Fruit fly (Drosophila melanogaster) whole organism, embryonic: Measurements from ENCODE around the gene RabX4.

Experiments used
- CG10462 ChIP-seq: fragments of 200-800 bp; sonication (Bioruptor generic); optimal IDR thresholded peaks from 2 replicates; lab custom pipeline; 2016; ENCODE audit warnings: missing biosample characterization, missing genetic modification characterization
- CG11504 ChIP-seq: fragments of 200-800 bp; sonication (Bioruptor generic); optimal IDR thresholded peaks from 3 replicates; lab custom pipeline; 2019; ENCODE audit warnings: missing biosample characterization, mild to moderate bottlenecking, missing genetic modification characterization, moderate library complexity
- CG12104 ChIP-seq: fragments of 200-800 bp; sonication (Bioruptor generic); optimal IDR thresholded peaks from 3 replicates; lab custom pipeline; 2016; ENCODE audit warnings: missing biosample characterization, missing genetic modification characterization
- CG13123 ChIP-seq: fragments of 200-800 bp; sonication (Bioruptor generic); optimal IDR thresholded peaks from 2 replicates; lab custom pipeline; 2016; ENCODE audit warnings: missing biosample characterization, missing genetic modification characterization
- CG13624 ChIP-seq: fragments of 200-800 bp; sonication (Bioruptor generic); optimal IDR thresholded peaks from 2 replicates; lab custom pipeline; 2016; ENCODE audit warnings: missing biosample characterization, missing genetic modification characterization
- CG1529 ChIP-seq: fragments of 200-800 bp; sonication (Bioruptor generic); optimal IDR thresholded peaks from 3 replicates; lab custom pipeline; 2018; ENCODE audit warnings: missing biosample characterization, missing genetic modification characterization
- CG18262 ChIP-seq: fragments of 200-800 bp; optimal IDR thresholded peaks from 3 replicates; lab custom pipeline; 2019; ENCODE audit warnings: missing biosample characterization, mild to moderate bottlenecking, missing genetic modification characterization, moderate library complexity
- CG30020 ChIP-seq: fragments of 200-800 bp; optimal IDR thresholded peaks from 2 replicates; lab custom pipeline; 2019; ENCODE audit warnings: missing biosample characterization, mild to moderate bottlenecking, missing genetic modification characterization, moderate library complexity
- CG34224 ChIP-seq: fragments of 200-800 bp; sonication (Bioruptor generic); IDR thresholded peaks from 3 replicates; pipeline ENCODE4 v1.3.6; 2022; ENCODE audit warnings: missing biosample characterization, missing genetic modification characterization; ENCODE audit not compliant: partially characterized antibody
- CG4360 ChIP-seq: fragments of 200-800 bp; sonication (Bioruptor generic); IDR thresholded peaks from 2 replicates; pipeline ENCODE4 v1.3.6; 2022; ENCODE audit warnings: missing biosample characterization, missing genetic modification characterization
- CG5245 ChIP-seq: fragments of 200-800 bp; sonication (Bioruptor generic); optimal IDR thresholded peaks from 3 replicates; lab custom pipeline; 2016; ENCODE audit warnings: missing biosample characterization, missing genetic modification characterization
- CG6175 ChIP-seq: fragments of 200-800 bp; sonication (Bioruptor generic); IDR thresholded peaks from 3 replicates; pipeline ENCODE4 v1.3.6; 2022; ENCODE audit warnings: missing biosample characterization, missing genetic modification characterization
- CG6272 ChIP-seq: fragments of 200-800 bp; sonication (Bioruptor generic); IDR thresholded peaks from 2 replicates; pipeline ENCODE4 v1.3.6; 2022; ENCODE audit warnings: missing biosample characterization, missing genetic modification characterization
- CG7963 ChIP-seq: fragments of 200-800 bp; sonication (Bioruptor generic); IDR thresholded peaks from 3 replicates; pipeline ENCODE4 v1.3.6; 2022; ENCODE audit warnings: missing biosample characterization, missing genetic modification characterization; ENCODE audit not compliant: partially characterized antibody
- CG8944 ChIP-seq: fragments of 200-800 bp; sonication (Bioruptor generic); optimal IDR thresholded peaks from 3 replicates; lab custom pipeline; 2016; ENCODE audit warnings: missing biosample characterization, missing genetic modification characterization
- CG9797 ChIP-seq: fragments of 200-800 bp; sonication (Bioruptor generic); optimal IDR thresholded peaks from 3 replicates; lab custom pipeline; 2018; ENCODE audit warnings: missing biosample characterization, mild to moderate bottlenecking, missing genetic modification characterization
- CTCF ChIP-seq: fragments of 200-800 bp; sonication (Bioruptor generic); optimal IDR thresholded peaks from 2 replicates; lab custom pipeline; 2017; ENCODE audit warnings: missing biosample characterization, mild to moderate bottlenecking, missing genetic modification characterization, moderate library complexity
- Deaf1 ChIP-seq: fragments of 200-800 bp; optimal IDR thresholded peaks from 3 replicates; lab custom pipeline; 2019; ENCODE audit warnings: missing biosample characterization, mild to moderate bottlenecking, missing genetic modification characterization, moderate library complexity
- Drgx ChIP-seq: fragments of 200-800 bp; sonication (Bioruptor generic); IDR thresholded peaks from 2 replicates; pipeline ENCODE4 v1.3.6; 2022; ENCODE audit warnings: missing biosample characterization, missing genetic modification characterization
- E2f1 ChIP-seq: fragments of 200-800 bp; sonication (Bioruptor generic); IDR thresholded peaks from 2 replicates; pipeline ENCODE4 v1.3.6; 2022; ENCODE audit warnings: missing biosample characterization, missing genetic modification characterization
- Eip74EF ChIP-seq, 2 experiments: fragments of 200-800 bp in 1 of 2; fragments of >200 bp in 1 of 2; sonication (Bioruptor generic) in 1 of 2; optimal IDR thresholded peaks; 2 replicates each; lab custom pipeline; 2017 to 2019; ENCODE audit warnings: missing biosample characterization in 2 of 2, missing genetic modification characterization in 2 of 2, mild to moderate bottlenecking in 1 of 2, moderate library complexity in 1 of 2
- Fer2 ChIP-seq: fragments of 200-800 bp; sonication (Bioruptor generic); optimal IDR thresholded peaks from 2 replicates; lab custom pipeline; 2018; ENCODE audit warnings: missing biosample characterization, mild to moderate bottlenecking, missing genetic modification characterization, moderate library complexity
- MESR4 ChIP-seq: fragments of 200-800 bp; sonication (Bioruptor generic); optimal IDR thresholded peaks from 2 replicates; lab custom pipeline; 2018; ENCODE audit warnings: missing biosample characterization, mild to moderate bottlenecking, missing genetic modification characterization, moderate library complexity
- NK7.1 ChIP-seq: fragments of 200-800 bp; sonication (Bioruptor generic); optimal IDR thresholded peaks from 3 replicates; lab custom pipeline; 2016; ENCODE audit warnings: missing biosample characterization, missing genetic modification characterization
- Oli ChIP-seq: fragments of 200-800 bp; sonication (Bioruptor generic); optimal IDR thresholded peaks from 2 replicates; lab custom pipeline; 2018; ENCODE audit warnings: missing biosample characterization, mild to moderate bottlenecking, missing genetic modification characterization, moderate library complexity
- Poxn ChIP-seq: fragments of 200-800 bp; sonication (Bioruptor generic); IDR thresholded peaks from 2 replicates; pipeline ENCODE4 v1.3.6; 2022; ENCODE audit warnings: missing biosample characterization, missing genetic modification characterization
- Ravus ChIP-seq: fragments of 200-800 bp; sonication (Bioruptor generic); IDR thresholded peaks from 2 replicates; pipeline ENCODE4 v1.3.6; 2022; ENCODE audit warnings: missing biosample characterization, missing genetic modification characterization
- Rx ChIP-seq: fragments of 200-800 bp; sonication (Bioruptor generic); IDR thresholded peaks from 2 replicates; pipeline ENCODE4 v1.3.6; 2022; ENCODE audit warnings: missing biosample characterization, missing genetic modification characterization
- Sry-δ ChIP-seq: fragments of 200-800 bp; sonication (Bioruptor generic); optimal IDR thresholded peaks from 2 replicates; lab custom pipeline; 2016; ENCODE audit warnings: missing biosample characterization, missing genetic modification characterization
- Xbp1 ChIP-seq: fragments of 200-800 bp; sonication (Bioruptor generic); optimal IDR thresholded peaks from 3 replicates; lab custom pipeline; 2016; ENCODE audit warnings: missing biosample characterization, mild to moderate bottlenecking, missing genetic modification characterization
- ash1 ChIP-seq: fragments of 200-800 bp; sonication (Bioruptor generic); optimal IDR thresholded peaks from 2 replicates; lab custom pipeline; 2018; ENCODE audit warnings: missing biosample characterization, mild to moderate bottlenecking, missing genetic modification characterization
- az2 ChIP-seq: fragments of 200-800 bp; sonication (Bioruptor generic); optimal IDR thresholded peaks from 3 replicates; lab custom pipeline; 2016; ENCODE audit warnings: missing biosample characterization, missing genetic modification characterization
- btn ChIP-seq: fragments of 200-800 bp; sonication (Bioruptor generic); optimal IDR thresholded peaks from 2 replicates; lab custom pipeline; 2016; ENCODE audit warnings: missing biosample characterization, missing genetic modification characterization
- cad ChIP-seq: fragments of >200 bp; optimal IDR thresholded peaks from 2 replicates; lab custom pipeline; 2017; ENCODE audit warnings: missing biosample characterization, missing genetic modification characterization
- croc ChIP-seq: fragments of 200-800 bp; sonication (Bioruptor generic); conservative IDR thresholded peaks from 3 replicates; pipeline ENCODE4 v1.3.6; 2022; ENCODE audit warnings: missing biosample characterization, missing genetic modification characterization
- emc ChIP-seq: fragments of 200-800 bp; sonication (Bioruptor generic); optimal IDR thresholded peaks from 2 replicates; lab custom pipeline; 2016; ENCODE audit warnings: missing biosample characterization, missing genetic modification characterization
- eyg ChIP-seq: fragments of 200-800 bp; sonication (Bioruptor generic); optimal IDR thresholded peaks from 3 replicates; lab custom pipeline; 2016; ENCODE audit warnings: missing biosample characterization, missing genetic modification characterization
- jing ChIP-seq: fragments of 200-800 bp; sonication (Bioruptor generic); optimal IDR thresholded peaks from 2 replicates; lab custom pipeline; 2018; ENCODE audit warnings: missing biosample characterization, mild to moderate bottlenecking, missing genetic modification characterization
- jumu ChIP-seq: fragments of 200-800 bp; sonication (Bioruptor generic); optimal IDR thresholded peaks from 3 replicates; lab custom pipeline; 2016; ENCODE audit warnings: missing biosample characterization, missing genetic modification characterization
- kah ChIP-seq: fragments of 200-800 bp; sonication (Bioruptor generic); optimal IDR thresholded peaks from 2 replicates; lab custom pipeline; 2018; ENCODE audit warnings: missing biosample characterization, mild to moderate bottlenecking, missing genetic modification characterization
- lab ChIP-seq: fragments of 200-800 bp; sonication (Bioruptor generic); optimal IDR thresholded peaks from 3 replicates; lab custom pipeline; 2017; ENCODE audit warnings: missing biosample characterization, missing genetic modification characterization, mild to moderate bottlenecking, moderate library complexity, missing genetic modification reagents
- lola ChIP-seq, 3 experiments: fragments of >200 bp in 2 of 3; fragments of 200-800 bp in 1 of 3; sonication (Bioruptor generic) in 1 of 3; optimal IDR thresholded peaks; 2 replicates each; lab custom pipeline; 2017 to 2019; ENCODE audit warnings: missing biosample characterization in 3 of 3, missing genetic modification characterization in 3 of 3, mild to moderate bottlenecking in 1 of 3, moderate library complexity in 1 of 3
- lov ChIP-seq, 2 experiments: fragments of 200-800 bp in 1 of 2; fragments of >200 bp in 1 of 2; sonication (Bioruptor generic) in 1 of 2; IDR thresholded peaks in 1 of 2; optimal IDR thresholded peaks in 1 of 2; 2 replicates in 1 of 2; 3 replicates in 1 of 2; pipeline versions ENCODE4 v1.3.6 to Lab custom; 2017 to 2022; ENCODE audit warnings: missing biosample characterization in 1 of 2, missing genetic modification characterization in 1 of 2
- org-1 ChIP-seq: fragments of 200-800 bp; sonication (Bioruptor generic); optimal IDR thresholded peaks from 2 replicates; lab custom pipeline; 2017; ENCODE audit warnings: missing biosample characterization, missing genetic modification characterization
- pnt ChIP-seq: fragments of 200-800 bp; sonication (Bioruptor generic); optimal IDR thresholded peaks from 3 replicates; lab custom pipeline; 2016; ENCODE audit warnings: missing biosample characterization, missing genetic modification characterization
- schlank ChIP-seq: fragments of 200-800 bp; sonication (Bioruptor generic); optimal IDR thresholded peaks from 2 replicates; lab custom pipeline; 2018; ENCODE audit warnings: missing biosample characterization, mild to moderate bottlenecking, missing genetic modification characterization
- scrt ChIP-seq: fragments of 200-800 bp; sonication (Bioruptor generic); optimal IDR thresholded peaks from 2 replicates; lab custom pipeline; 2018; ENCODE audit warnings: missing biosample characterization, mild to moderate bottlenecking, missing genetic modification characterization, moderate library complexity
- seq ChIP-seq: fragments of 200-800 bp; sonication (Bioruptor generic); IDR thresholded peaks from 2 replicates; pipeline ENCODE4 v1.3.6; 2022; ENCODE audit warnings: missing biosample characterization, missing genetic modification characterization
- shn ChIP-seq: fragments of 200-800 bp; sonication (Bioruptor generic); optimal IDR thresholded peaks from 3 replicates; lab custom pipeline; 2016; ENCODE audit warnings: missing biosample characterization, missing genetic modification characterization
- tin ChIP-seq: fragments of 200-800 bp; sonication (Bioruptor generic); optimal IDR thresholded peaks from 3 replicates; lab custom pipeline; 2016; ENCODE audit warnings: missing biosample characterization, missing genetic modification characterization
- unpg ChIP-seq: fragments of 200-800 bp; sonication (Bioruptor generic); optimal IDR thresholded peaks from 3 replicates; lab custom pipeline; 2018; ENCODE audit warnings: missing biosample characterization, mild to moderate bottlenecking, missing genetic modification characterization, moderate library complexity

RabX4 gene

dm6 chr3R:24850420-24850819 lies 22.2 kb upstream of the RabX4 start, which contains the start of gene CG7006 (continued):
- TF ChIP-seq Sry-δ (GFP tag; lab: Kevin White, UChicago) (peak; percentile 76), Xbp1 (GFP tag; lab: Kevin White, UChicago) (peak; percentile 84), CG13624 (GFP tag; lab: Kevin White, UChicago) (peak; percentile 90), jumu (GFP tag; lab: Kevin White, UChicago) (peak; percentile 74), org-1 (GFP tag; lab: Kevin White, UChicago) (no peak), CG13123 (GFP tag; lab: Kevin White, UChicago) (peak; percentile 50), eyg (GFP tag; lab: Kevin White, UChicago) (peak; percentile 50), CG6175 (GFP tag; lab: Robert Waterston, UW) (peak; percentile 44; the same call in 1 of the 3 replicates), CG4360 (GFP tag; lab: Robert Waterston, UW) (no peak), emc (GFP tag; lab: Kevin White, UChicago) (peak; percentile 23), jing (no peak), lov (optimal IDR thresholded peaks at IDR 0.05; lab: Kevin White, UChicago) (no peak), lov (GFP tag; IDR thresholded peaks at IDR 0.05; lab: Robert Waterston, UW) (no peak), MESR4 (GFP tag; lab: Kevin White, UChicago) (peak; percentile 72), ash1 (GFP tag; lab: Kevin White, UChicago) (no peak), NK7.1 (peak; percentile 38), CG7963 (peak; percentile 28; the same call in 2 of the 3 replicates), CG18262 (tag; lab: Kevin White, UChicago) (no peak), lola (GFP tag; optimal IDR thresholded peaks at IDR 0.05; lab: Kevin White, UChicago) (no peak), kah (GFP tag; lab: Kevin White, UChicago) (no peak), Fer2 (tag; lab: Kevin White, UChicago) (peak; percentile 48), CG12104 (GFP tag; lab: Kevin White, UChicago) (no peak), lab (no peak), schlank (tag; lab: Kevin White, UChicago) (peak; percentile 37), CG10462 (GFP tag; lab: Kevin White, UChicago) (no peak), pnt (GFP tag; lab: Kevin White, UChicago) (peak; percentile 58), Eip74EF (GFP tag; optimal IDR thresholded peaks at IDR 0.05; lab: Kevin White, UChicago) (no peak), shn (GFP tag; lab: Kevin White, UChicago) (peak; percentile 82), Rx (GFP tag; lab: Robert Waterston, UW) (peak; percentile 32; the same call in 1 of the 2 replicates), CG9797 (GFP tag; lab: Kevin White, UChicago) (no peak), croc (no peak), btn (peak; percentile 33), unpg (GFP tag; lab: Kevin White, UChicago) (no peak), Oli (no peak), cad (GFP tag; lab: Kevin White, UChicago) (no peak), seq (GFP tag; lab: Robert Waterston, UW) (no peak), Poxn (GFP tag; lab: Robert Waterston, UW) (no peak), Drgx (GFP tag; lab: Robert Waterston, UW) (no peak), CG11504 (tag; lab: Kevin White, UChicago) (no peak), CG5245 (peak; percentile 55), CG6272 (GFP tag; lab: Robert Waterston, UW) (peak; percentile 29; the same call in 1 of the 2 replicates), Ravus (GFP tag; lab: Robert Waterston, UW) (no peak), az2 (peak; percentile 45), CG1529 (GFP tag; lab: Kevin White, UChicago) (no peak), Deaf1 (tag; lab: Kevin White, UChicago) (no peak), CG34224 (GFP tag; lab: Robert Waterston, UW) (peak; percentile 72), CG30020 (tag; lab: Kevin White, UChicago) (no peak), tin (peak; percentile 71), CG8944 (GFP tag; lab: Kevin White, UChicago) (peak; percentile 82), scrt (GFP tag; lab: Kevin White, UChicago) (no peak), CTCF (no peak), E2f1 (0 out of 2 replicates have a peak, but pooled peaks have one; percentile 42)
